Worm (Caenorhabditis elegans): ENCODE data around the gene fbxa-148.

The fbxa-148 gene

DNA sequence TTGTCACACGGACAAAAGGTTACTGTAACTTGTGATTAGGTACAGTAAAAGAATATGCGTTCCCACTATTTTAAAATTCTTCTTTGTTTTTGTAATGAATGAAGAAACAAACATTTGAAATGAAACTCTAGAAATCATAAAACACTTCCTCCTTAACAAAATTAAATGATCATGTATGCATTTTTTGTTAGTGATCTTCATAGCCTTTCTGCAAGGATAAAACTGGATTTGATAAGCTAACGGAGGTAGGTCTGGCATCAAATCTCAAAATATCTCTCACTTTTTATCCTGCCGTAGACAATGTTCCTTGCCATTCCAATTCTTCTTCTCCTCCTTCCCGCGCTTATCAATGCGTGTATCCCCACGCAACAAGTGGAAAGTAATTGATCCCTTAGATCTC lies 12.7 kb downstream of the fbxa-148 start, which contains the start of gene clec-238:
TSS of gene clec-238 (plus strand) at position 301 of the 400 bp plus-strand sequence.
- no peak for TF ChIP-seq unc-62 (GFP tag; optimal IDR thresholded peaks at IDR 0.05)

DNA sequence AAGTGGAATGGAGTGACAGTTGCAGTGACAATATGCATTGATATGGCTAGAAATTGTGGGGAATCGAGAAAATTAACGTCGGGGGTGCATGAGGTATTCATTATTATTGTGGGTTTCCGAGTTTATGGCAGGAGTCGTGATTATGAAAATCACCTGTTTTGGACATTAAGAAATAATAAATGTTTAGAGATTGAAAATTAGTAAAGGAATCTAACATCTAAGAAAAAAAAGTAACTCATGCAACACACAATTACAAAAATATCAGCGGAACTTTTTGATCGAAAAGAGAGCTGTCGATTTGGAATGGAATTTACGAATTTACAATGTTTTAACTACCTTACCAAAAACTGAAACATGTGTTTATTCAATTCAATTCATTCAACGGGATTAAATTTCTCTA lies 15.9 kb downstream of the fbxa-148 start, which contains the start of gene srh-206:
TSS of gene srh-206 (minus strand) at position 101 of the 400 bp plus-strand sequence.
- no peak for TF ChIP-seq unc-62 (GFP tag; optimal IDR thresholded peaks at IDR 0.05)

DNA sequence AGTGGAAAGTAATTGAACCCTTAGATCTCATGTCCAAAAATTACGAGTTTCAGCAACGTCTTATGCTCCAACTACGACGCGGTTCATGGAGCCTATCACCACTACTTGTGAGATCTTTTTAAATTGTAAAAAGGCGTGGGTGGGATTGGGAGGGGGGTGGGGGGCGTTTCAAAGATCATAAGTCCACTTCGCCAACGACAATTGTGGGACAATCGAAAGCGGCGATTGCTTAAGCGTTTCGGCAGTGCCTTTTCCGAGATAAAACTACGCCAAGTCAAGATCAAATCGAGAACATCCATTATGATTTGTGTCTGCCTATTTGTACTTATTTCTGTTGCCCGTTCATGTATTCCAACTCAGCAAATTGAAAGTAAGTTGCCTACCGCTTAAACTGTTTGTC lies 17.4 kb downstream of the fbxa-148 start, which contains the start of gene clec-239:
TSS of gene clec-239 (plus strand) at position 301 of the 400 bp plus-strand sequence.
- no peak for TF ChIP-seq unc-62 (GFP tag; optimal IDR thresholded peaks at IDR 0.05)

DNA sequence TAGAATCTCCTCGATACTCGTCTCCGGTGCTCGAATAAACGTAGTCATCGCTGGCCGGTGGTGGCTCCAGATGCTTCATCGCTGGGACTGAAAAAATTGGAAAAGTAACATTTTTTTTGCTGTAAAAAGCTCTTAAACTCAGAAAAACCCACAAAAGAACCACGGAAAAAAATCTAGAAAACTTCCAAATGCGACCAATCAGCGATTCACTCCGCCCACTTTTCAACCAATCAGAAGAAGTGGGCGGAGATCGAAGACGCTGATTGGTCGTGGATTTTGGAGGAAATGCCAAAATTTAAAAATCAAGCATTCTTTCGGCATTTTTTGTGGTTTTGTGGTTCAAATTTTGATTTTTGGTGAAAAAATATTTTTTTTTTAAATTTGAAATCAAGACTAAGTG lies 20.1 kb downstream of the fbxa-148 start:
- TF ChIP-seq unc-62 (GFP tag; optimal IDR thresholded peaks at IDR 0.05): no peak

DNA sequence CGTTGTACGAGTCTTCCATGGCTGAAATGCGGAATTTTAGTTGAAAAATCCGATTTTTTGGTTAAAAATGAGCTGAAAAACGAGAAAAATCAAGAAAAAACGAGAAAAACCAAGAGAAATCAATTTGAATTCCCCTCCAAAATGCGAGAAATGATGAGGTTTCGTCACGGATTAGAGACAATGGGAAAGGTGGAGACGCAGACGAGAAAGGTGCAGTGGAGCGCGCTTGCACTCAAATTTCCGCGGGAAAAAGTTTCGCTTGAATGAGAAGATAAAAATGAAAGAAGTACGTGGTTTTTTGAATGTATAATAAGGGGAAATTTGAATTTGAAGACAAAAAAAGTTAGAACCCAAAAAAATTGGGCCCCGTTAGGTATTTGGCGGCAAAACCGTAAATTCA lies 26.8 kb downstream of the fbxa-148 start, which contains the start of gene efl-1:
TSS of gene efl-1 (minus strand) at position 21 of the 400 bp plus-strand sequence.
- TF ChIP-seq unc-62 (GFP tag; optimal IDR thresholded peaks at IDR 0.05): no peak

DNA sequence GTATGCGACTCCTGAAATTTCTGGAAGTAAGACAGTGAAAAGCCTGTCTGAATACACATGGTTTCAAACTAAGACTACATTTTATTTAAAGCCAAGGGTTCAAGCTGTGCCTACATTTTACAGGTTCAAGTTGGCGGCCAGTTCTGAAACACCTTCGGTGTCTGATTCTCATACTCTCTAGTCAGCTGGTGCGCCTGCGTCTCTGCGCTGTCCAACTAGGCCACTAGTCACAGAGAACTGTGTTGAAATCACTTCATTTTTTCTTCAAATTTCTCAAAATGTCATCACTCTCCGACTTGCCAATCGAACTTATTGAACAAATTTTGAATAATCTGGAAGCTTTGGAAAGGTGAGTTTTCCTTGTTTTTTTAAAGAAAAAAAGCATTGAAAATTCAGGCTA lies 27.8 kb downstream of the fbxa-148 start, which contains the start of gene fbxa-90:
TSS of gene fbxa-90 (plus strand) at position 179 of the 400 bp plus-strand sequence.
- no peak for TF ChIP-seq unc-62 (GFP tag; optimal IDR thresholded peaks at IDR 0.05)

DNA sequence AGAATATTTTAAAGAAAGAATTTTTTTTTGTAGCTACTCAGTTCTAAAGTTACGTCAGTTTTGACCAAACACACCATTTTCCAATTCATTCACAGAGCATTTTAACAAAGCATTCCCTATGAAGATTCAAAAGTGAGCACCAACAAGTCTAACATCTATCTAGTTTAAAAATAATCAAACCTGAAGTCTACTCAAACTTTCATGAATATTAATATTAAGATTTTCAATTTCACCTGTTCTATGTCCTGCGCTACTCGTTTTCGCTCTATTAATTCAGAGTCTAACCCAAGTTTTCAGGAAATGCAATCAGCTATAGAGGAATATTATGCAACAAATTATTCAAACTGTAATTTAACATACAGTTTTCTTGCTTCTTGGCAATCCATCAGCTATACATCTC lies 33.3 kb downstream of the fbxa-148 start, which contains the start of gene srh-119:
TSS of gene srh-119 (plus strand) at position 301 of the 400 bp plus-strand sequence.
- no peak for TF ChIP-seq unc-62 (GFP tag; optimal IDR thresholded peaks at IDR 0.05)

DNA sequence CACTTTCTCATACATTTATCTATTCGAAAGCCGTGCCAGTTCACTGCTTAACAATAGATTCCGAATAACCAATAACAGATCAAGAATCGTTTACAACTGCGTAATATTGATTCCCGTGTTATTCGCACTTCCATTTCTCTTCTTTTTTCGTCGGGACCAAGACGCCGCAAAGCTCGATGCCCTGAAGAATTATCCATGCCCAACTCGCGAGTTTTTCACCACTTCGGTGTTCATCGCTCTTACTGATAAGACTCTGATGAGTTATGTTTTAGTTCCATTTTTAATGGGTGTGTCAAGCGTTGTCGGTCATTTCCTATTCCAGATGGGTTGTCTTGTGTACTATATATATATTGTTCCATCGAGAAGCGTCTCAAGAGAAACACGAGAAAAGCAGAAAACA lies 34.5 kb downstream of the fbxa-148 start:
- no peak for TF ChIP-seq unc-62 (GFP tag; optimal IDR thresholded peaks at IDR 0.05)

DNA sequence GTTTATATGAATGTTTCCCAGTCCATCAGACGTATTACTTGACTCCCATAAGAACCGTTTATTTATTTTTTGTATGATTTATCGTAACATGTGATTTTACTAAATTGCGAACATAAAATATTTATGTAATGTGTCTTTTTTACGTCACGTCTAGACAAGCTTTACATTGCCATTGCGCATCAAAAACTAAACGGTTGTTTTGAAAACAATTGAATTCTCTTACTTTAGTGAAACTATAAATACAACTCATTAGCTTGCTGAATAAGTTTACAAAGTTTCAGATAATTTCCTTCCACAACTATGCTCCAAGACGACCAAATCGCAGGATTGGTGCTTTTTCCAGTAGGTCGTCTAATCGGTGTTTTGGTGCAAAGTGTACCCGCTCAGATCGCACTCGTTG lies 36.1 kb downstream of the fbxa-148 start, which contains the start of gene srx-54:
TSS of gene srx-54 (plus strand) at position 301 of the 400 bp plus-strand sequence.
- no peak for TF ChIP-seq unc-62 (GFP tag; optimal IDR thresholded peaks at IDR 0.05)

DNA sequence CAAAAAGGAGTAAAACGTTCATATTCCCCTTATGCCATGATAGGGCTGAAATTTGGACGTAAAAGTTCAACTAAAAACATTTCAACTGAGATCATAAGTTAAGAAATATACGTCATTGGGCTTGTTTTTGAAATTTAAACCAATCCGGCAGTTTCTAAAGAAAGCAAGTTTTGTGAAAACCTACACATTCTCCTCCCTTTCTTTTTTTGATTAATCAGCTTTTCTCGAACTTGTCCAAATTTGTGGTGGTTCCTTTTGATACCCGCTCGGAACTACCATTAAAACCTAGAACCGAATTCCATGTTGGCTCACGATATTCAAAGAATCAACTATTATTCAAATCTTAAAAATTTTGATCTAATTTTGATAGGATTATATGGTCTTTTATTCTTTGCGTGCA lies 41.5 kb downstream of the fbxa-148 start, which contains the start of gene srz-54:
TSS of gene srz-54 (plus strand) at position 301 of the 400 bp plus-strand sequence.
- no peak for TF ChIP-seq unc-62 (GFP tag; optimal IDR thresholded peaks at IDR 0.05)

DNA sequence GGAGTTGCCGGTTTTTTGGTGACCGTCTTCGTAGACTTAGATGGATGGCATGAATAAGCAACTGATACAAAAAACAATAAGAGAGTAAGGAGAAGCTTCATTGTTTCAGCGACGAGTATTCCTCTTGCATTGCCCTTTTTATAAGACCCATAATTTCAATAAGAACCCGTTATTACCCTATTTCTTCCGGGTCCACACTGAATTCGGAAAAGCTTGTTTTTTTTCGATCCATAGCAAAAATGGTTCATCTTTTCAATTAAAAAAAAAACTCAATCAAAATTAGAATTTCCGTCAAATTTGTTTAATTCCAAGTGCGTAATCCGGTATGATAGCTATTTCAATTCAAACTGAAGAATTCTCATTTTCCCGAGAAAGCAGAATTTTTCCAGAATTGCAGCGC lies 48.2 kb downstream of the fbxa-148 start, which contains the start of gene Y102A5C.40:
TSS of gene Y102A5C.40 (minus strand) at position 101 of the 400 bp plus-strand sequence.
- no peak for TF ChIP-seq unc-62 (GFP tag; optimal IDR thresholded peaks at IDR 0.05)

DNA sequence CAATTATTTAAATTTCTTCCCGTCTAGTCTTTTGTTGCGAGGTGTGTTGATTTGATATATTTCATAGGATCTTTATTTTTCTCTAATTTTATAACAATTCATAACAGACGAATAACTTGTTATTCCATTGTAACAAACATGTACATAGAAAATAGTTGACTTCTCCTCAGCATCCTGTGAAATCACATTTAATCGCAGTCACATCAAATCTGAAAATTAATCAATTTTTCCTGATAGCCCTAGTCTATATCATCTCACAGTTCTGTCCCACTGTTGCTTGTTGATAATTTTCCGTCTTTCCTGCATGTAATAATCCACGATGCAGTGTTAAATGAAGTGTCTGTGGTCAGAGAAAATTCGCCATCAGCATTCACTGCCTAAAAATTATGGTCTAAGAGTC lies 49.0 kb downstream of the fbxa-148 start:
- no peak for TF ChIP-seq unc-62 (GFP tag; optimal IDR thresholded peaks at IDR 0.05)

DNA sequence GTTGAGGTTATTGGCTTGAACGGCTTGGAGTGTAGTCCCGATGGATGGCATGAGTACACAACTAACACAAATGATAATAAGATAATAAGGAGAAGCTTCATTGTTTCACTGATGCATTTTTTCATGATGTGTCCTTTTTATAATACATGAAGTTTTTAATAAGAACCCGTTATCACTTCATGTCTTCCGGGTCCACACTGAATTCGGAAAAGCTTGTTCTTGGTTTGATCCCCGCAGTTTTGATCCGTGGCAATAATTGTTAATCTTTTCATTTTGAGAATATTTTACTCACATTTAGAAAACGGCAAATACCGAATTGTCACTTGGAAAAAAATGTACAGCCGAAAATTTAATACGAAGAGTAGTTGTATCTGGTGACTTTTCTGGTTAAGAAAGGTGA lies 49.8 kb downstream of the fbxa-148 start, which contains the start of gene Y102A5C.27:
TSS of gene Y102A5C.27 (minus strand) at position 101 of the 400 bp plus-strand sequence.
- TF ChIP-seq unc-62 (GFP tag; optimal IDR thresholded peaks at IDR 0.05): no peak
